Worm (Caenorhabditis elegans) whole organism, late embryonic: Measurements from ENCODE around the gene C01G10.17.

Experiments
- C08G9.2 ChIP-seq: sonication (generic microtip); optimal IDR thresholded peaks from 2 replicates; lab custom pipeline; 2016; ENCODE audit warnings: mild to moderate bottlenecking, missing genetic modification characterization, moderate library complexity, missing compliant biosample characterization
- F13H6.1 ChIP-seq: sonication (generic microtip); optimal IDR thresholded peaks from 2 replicates; lab custom pipeline; 2016; ENCODE audit warnings: missing genetic modification characterization, missing compliant biosample characterization
- K02D7.2 ChIP-seq: sonication (generic microtip); optimal IDR thresholded peaks from 2 replicates; lab custom pipeline; 2017; ENCODE audit warnings: mild to moderate bottlenecking, missing genetic modification characterization, missing compliant biosample characterization
- T23F11.4 ChIP-seq: fragments of 200-800 bp; sonication (Bioruptor generic); optimal IDR thresholded peaks from 2 replicates; lab custom pipeline; 2018; ENCODE audit warnings: mild to moderate bottlenecking, missing genetic modification characterization, missing compliant biosample characterization
- ceh-14 ChIP-seq: sonication (generic microtip); optimal IDR thresholded peaks from 2 replicates; lab custom pipeline; 2016; ENCODE audit warnings: missing genotype, missing genetic modification characterization, missing compliant biosample characterization
- ceh-2 ChIP-seq: sonication (generic microtip); optimal IDR thresholded peaks from 2 replicates; lab custom pipeline; 2016; ENCODE audit warnings: missing genotype, missing genetic modification characterization, missing compliant biosample characterization
- ceh-22 ChIP-seq: sonication (generic microtip); optimal IDR thresholded peaks from 2 replicates; lab custom pipeline; 2017; ENCODE audit warnings: missing biosample characterization, missing genetic modification characterization
- ceh-24 ChIP-seq: sonication (generic microtip); optimal IDR thresholded peaks from 2 replicates; lab custom pipeline; 2016; ENCODE audit warnings: mild to moderate bottlenecking, missing genetic modification characterization, missing compliant biosample characterization
- ceh-30 ChIP-seq: fragments of 150-350 bp; optimal IDR thresholded peaks from 2 replicates; lab custom pipeline; 2014; ENCODE audit warnings: missing biosample characterization, missing genetic modification characterization
- ceh-31 ChIP-seq: sonication (generic microtip); optimal IDR thresholded peaks from 2 replicates; lab custom pipeline; 2016; ENCODE audit warnings: missing genetic modification characterization, missing compliant biosample characterization
- ceh-34 ChIP-seq: sonication (generic microtip); optimal IDR thresholded peaks from 2 replicates; lab custom pipeline; 2016; ENCODE audit warnings: mild to moderate bottlenecking, missing genetic modification characterization, missing compliant biosample characterization
- ceh-48 ChIP-seq: sonication (generic microtip); optimal IDR thresholded peaks from 2 replicates; lab custom pipeline; 2016; ENCODE audit warnings: missing genetic modification characterization, inconsistent platforms, missing compliant biosample characterization
- che-1 ChIP-seq: sonication (generic microtip); optimal IDR thresholded peaks from 2 replicates; lab custom pipeline; 2016; ENCODE audit warnings: mild to moderate bottlenecking, missing genetic modification characterization, missing compliant biosample characterization
- elt-2 ChIP-seq: sonication (generic microtip); optimal IDR thresholded peaks from 2 replicates; lab custom pipeline; 2016; ENCODE audit warnings: missing genetic modification reagents, missing genetic modification characterization, missing compliant biosample characterization
- elt-4 ChIP-seq: sonication (generic microtip); optimal IDR thresholded peaks from 2 replicates; lab custom pipeline; 2016; ENCODE audit warnings: missing genetic modification characterization, missing compliant biosample characterization
- ets-4 ChIP-seq: sonication (generic microtip); optimal IDR thresholded peaks from 2 replicates; lab custom pipeline; 2016; ENCODE audit warnings: missing genetic modification characterization, missing compliant biosample characterization
- eyg-1 ChIP-seq: sonication (generic microtip); optimal IDR thresholded peaks from 2 replicates; lab custom pipeline; 2016; ENCODE audit warnings: missing genotype, missing genetic modification characterization, missing compliant biosample characterization
- fax-1 ChIP-seq: sonication (generic microtip); optimal IDR thresholded peaks from 2 replicates; lab custom pipeline; 2016; ENCODE audit warnings: missing genotype, missing genetic modification characterization, missing compliant biosample characterization
- fkh-10 ChIP-seq: fragments of 150-350 bp; optimal IDR thresholded peaks from 2 replicates; lab custom pipeline; 2014; ENCODE audit warnings: missing biosample characterization, missing genetic modification reagents, missing genetic modification characterization
- fkh-6 ChIP-seq: sonication (generic microtip); optimal IDR thresholded peaks from 2 replicates; lab custom pipeline; 2016; ENCODE audit warnings: missing genetic modification characterization, missing compliant biosample characterization
- gmeb-2 ChIP-seq: sonication (generic microtip); optimal IDR thresholded peaks from 2 replicates; lab custom pipeline; 2016; ENCODE audit warnings: missing genetic modification characterization, inconsistent platforms, missing compliant biosample characterization
- hlh-13 ChIP-seq: fragments of 200-800 bp; sonication (Bioruptor generic); optimal IDR thresholded peaks from 2 replicates; lab custom pipeline; 2018; ENCODE audit warnings: mild to moderate bottlenecking, missing genetic modification characterization, missing compliant biosample characterization
- hlh-30 ChIP-seq: sonication (generic microtip); optimal IDR thresholded peaks from 2 replicates; lab custom pipeline; 2017; ENCODE audit warnings: antibody characterized with exemption, missing genetic modification characterization, missing compliant biosample characterization; ENCODE audit not compliant: insufficient read depth
- hlh-6 ChIP-seq: sonication (generic microtip); optimal IDR thresholded peaks from 2 replicates; lab custom pipeline; 2016; ENCODE audit warnings: missing genotype, missing genetic modification characterization, missing compliant biosample characterization
- hlh-8 ChIP-seq: sonication (generic microtip); optimal IDR thresholded peaks from 2 replicates; lab custom pipeline; 2016; ENCODE audit warnings: missing genotype, missing genetic modification characterization, missing compliant biosample characterization
- lim-6 ChIP-seq: sonication (generic microtip); optimal IDR thresholded peaks from 2 replicates; lab custom pipeline; 2016; ENCODE audit warnings: missing genetic modification characterization, missing compliant biosample characterization
- lin-11 ChIP-seq: fragments of 200-800 bp; sonication (Bioruptor generic); optimal IDR thresholded peaks from 2 replicates; lab custom pipeline; 2018; ENCODE audit warnings: mild to moderate bottlenecking, missing genetic modification characterization, missing compliant biosample characterization
- madf-2 ChIP-seq: sonication (generic microtip); optimal IDR thresholded peaks from 2 replicates; lab custom pipeline; 2017; ENCODE audit warnings: missing genetic modification characterization, missing compliant biosample characterization
- mec-3 ChIP-seq: sonication (generic microtip); optimal IDR thresholded peaks from 2 replicates; lab custom pipeline; 2016; ENCODE audit warnings: borderline replicate concordance, missing genetic modification characterization, missing compliant biosample characterization
- nhr-11 ChIP-seq: fragments of 150-350 bp; optimal IDR thresholded peaks from 2 replicates; lab custom pipeline; 2014; ENCODE audit warnings: missing biosample characterization, missing genetic modification characterization
- nhr-232 ChIP-seq: sonication (generic microtip); optimal IDR thresholded peaks from 2 replicates; lab custom pipeline; 2016; ENCODE audit warnings: missing genetic modification characterization, missing compliant biosample characterization
- npax-4 ChIP-seq: sonication (generic microtip); optimal IDR thresholded peaks from 2 replicates; lab custom pipeline; 2016; ENCODE audit warnings: missing genetic modification characterization, missing compliant biosample characterization
- odd-2 ChIP-seq: sonication (generic microtip); optimal IDR thresholded peaks from 2 replicates; lab custom pipeline; 2017; ENCODE audit warnings: antibody characterized with exemption, mild to moderate bottlenecking, missing genetic modification characterization, missing compliant biosample characterization
- pat-9 ChIP-seq: fragments of 200-800 bp; sonication (Bioruptor generic); optimal IDR thresholded peaks from 2 replicates; lab custom pipeline; 2018; ENCODE audit warnings: mild to moderate bottlenecking, missing genetic modification characterization, moderate library complexity, missing compliant biosample characterization
- pha-4 ChIP-seq: fragments of 150-350 bp; optimal IDR thresholded peaks from 2 replicates; lab custom pipeline; 2018; ENCODE audit warnings: missing biosample characterization, missing genetic modification reagents, missing genetic modification characterization
- pqm-1 ChIP-seq: sonication (generic microtip); optimal IDR thresholded peaks from 2 replicates; lab custom pipeline; 2016; ENCODE audit warnings: missing genetic modification characterization, missing compliant biosample characterization
- pros-1 ChIP-seq: fragments of 150-350 bp; optimal IDR thresholded peaks from 2 replicates; lab custom pipeline; 2014; ENCODE audit warnings: missing biosample characterization, missing genetic modification reagents, missing genetic modification characterization
- ref-2 ChIP-seq: sonication (generic microtip); optimal IDR thresholded peaks from 2 replicates; lab custom pipeline; 2016; ENCODE audit warnings: missing genetic modification characterization, missing compliant biosample characterization
- rnt-1 ChIP-seq: sonication (generic microtip); optimal IDR thresholded peaks from 2 replicates; lab custom pipeline; 2016; ENCODE audit warnings: missing genetic modification characterization, missing compliant biosample characterization
- sdc-2 ChIP-seq: sonication (generic microtip); optimal IDR thresholded peaks from 2 replicates; lab custom pipeline; 2016; ENCODE audit warnings: missing genotype, missing genetic modification characterization, missing compliant biosample characterization
- sox-4 ChIP-seq: sonication (generic microtip); optimal IDR thresholded peaks from 2 replicates; lab custom pipeline; 2017; ENCODE audit warnings: mild to moderate bottlenecking, missing genetic modification characterization, inconsistent platforms, missing compliant biosample characterization
- syd-9 ChIP-seq: sonication (generic microtip); optimal IDR thresholded peaks from 2 replicates; lab custom pipeline; 2016; ENCODE audit warnings: mild to moderate bottlenecking, missing genetic modification characterization, moderate library complexity, missing compliant biosample characterization
- tbx-2 ChIP-seq: sonication (generic microtip); optimal IDR thresholded peaks from 2 replicates; lab custom pipeline; 2016; ENCODE audit warnings: missing genetic modification characterization, missing compliant biosample characterization
- tbx-7 ChIP-seq: sonication (generic microtip); optimal IDR thresholded peaks from 2 replicates; lab custom pipeline; 2016; ENCODE audit warnings: missing genotype, missing genetic modification characterization, missing compliant biosample characterization
- unc-42 ChIP-seq: sonication (generic microtip); optimal IDR thresholded peaks from 2 replicates; lab custom pipeline; 2016; ENCODE audit warnings: missing genotype, missing genetic modification characterization, missing compliant biosample characterization
- zip-5 ChIP-seq: sonication (generic microtip); optimal IDR thresholded peaks from 2 replicates; lab custom pipeline; 2016; ENCODE audit warnings: missing genetic modification characterization, missing compliant biosample characterization

Gene C01G10.17

DNA sequence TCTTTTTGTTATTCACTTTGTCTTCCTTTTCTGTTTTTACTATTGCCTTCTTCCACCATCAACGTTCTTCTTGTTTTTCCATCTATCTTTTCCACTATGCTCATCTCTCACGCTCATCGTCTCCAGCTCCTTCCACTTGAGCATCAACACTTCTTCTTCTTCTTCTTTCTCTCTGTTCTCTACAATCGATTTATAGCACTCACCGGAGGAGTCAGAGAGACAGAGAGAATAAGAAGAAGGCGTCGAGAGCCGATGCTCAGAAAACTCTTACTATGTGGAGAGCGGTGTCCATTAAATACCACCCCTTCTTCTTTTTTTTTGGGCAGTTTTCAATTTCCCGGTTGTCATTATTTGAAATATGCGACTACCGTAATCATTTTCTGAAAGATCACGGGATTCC, 15.7 kb upstream of the C01G10.17 start:
- TF ChIP-seq tbx-2 (tag; lab: Kevin White, UChicago): no peak
- TF ChIP-seq pha-4: no peak
- no peak for TF ChIP-seq ceh-14
- TF ChIP-seq odd-2 (tag; lab: Kevin White, UChicago): no peak
- no peak for TF ChIP-seq sdc-2 (tag; lab: Kevin White, UChicago)
- TF ChIP-seq nhr-232 (tag; lab: Kevin White, UChicago): no peak
- no peak for TF ChIP-seq F13H6.1
- TF ChIP-seq hlh-8 (tag; lab: Kevin White, UChicago): no peak
- TF ChIP-seq lim-6 (tag; lab: Kevin White, UChicago): no peak
- peak; percentile 29 for TF ChIP-seq unc-42 (tag; lab: Kevin White, UChicago)
- TF ChIP-seq npax-4 (tag; lab: Kevin White, UChicago): no peak
- TF ChIP-seq hlh-30 (tag; lab: Kevin White, UChicago): no peak
- TF ChIP-seq fkh-10 (GFP tag; lab: Kevin White, UChicago): no peak
- no peak for TF ChIP-seq nhr-11 (tag; lab: Kevin White, UChicago)
- no peak for TF ChIP-seq T23F11.4 (GFP tag; lab: Kevin White, UChicago)
- no peak for TF ChIP-seq ceh-2 (tag; lab: Kevin White, UChicago)
- no peak for TF ChIP-seq ref-2
- TF ChIP-seq ceh-31 (tag; lab: Kevin White, UChicago): peak; percentile 47
- TF ChIP-seq ceh-48 (tag; lab: Kevin White, UChicago): peak; percentile 58
- TF ChIP-seq madf-2 (tag; lab: Kevin White, UChicago): no peak
- TF ChIP-seq sox-4 (tag; lab: Kevin White, UChicago): no peak
- TF ChIP-seq ceh-24 (tag; lab: Kevin White, UChicago): no peak
- TF ChIP-seq hlh-6: no peak
- no peak for TF ChIP-seq syd-9 (tag; lab: Kevin White, UChicago)
- TF ChIP-seq fax-1 (tag; lab: Kevin White, UChicago): no peak
- TF ChIP-seq, all 69 proteins: peak for 3

DNA sequence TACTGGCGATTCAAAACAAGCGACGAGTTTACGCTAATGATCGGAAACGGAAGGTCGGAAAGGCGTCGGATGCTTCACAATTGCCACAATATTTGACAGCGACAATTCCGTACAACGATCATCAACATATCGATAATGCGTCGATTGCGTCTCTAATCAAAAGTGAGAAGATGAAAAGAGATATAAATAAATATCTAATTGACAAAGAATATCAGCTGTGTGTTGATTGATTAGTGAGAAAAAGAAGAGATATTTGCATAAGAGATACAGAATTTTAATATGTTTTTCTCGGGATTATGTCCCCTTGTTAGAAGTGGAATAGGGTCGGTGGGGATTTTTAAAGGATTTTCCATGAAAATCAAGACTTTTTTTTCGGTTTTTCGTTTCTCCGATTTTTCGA, 12.0 kb upstream of the C01G10.17 start:
- TF ChIP-seq T23F11.4 (GFP tag; lab: Kevin White, UChicago) (no peak), fax-1 (tag; lab: Kevin White, UChicago) (no peak), F13H6.1 (no peak), hlh-13 (GFP tag; lab: Kevin White, UChicago) (no peak), ceh-24 (tag; lab: Kevin White, UChicago) (no peak), ceh-34 (no peak), ceh-30 (tag; lab: Kevin White, UChicago) (no peak), che-1 (tag; lab: Kevin White, UChicago) (no peak), madf-2 (tag; lab: Kevin White, UChicago) (no peak), mec-3 (no peak), ceh-31 (tag; lab: Kevin White, UChicago) (no peak), lin-11 (tag; lab: Kevin White, UChicago) (no peak), gmeb-2 (tag; lab: Kevin White, UChicago) (no peak), sdc-2 (tag; lab: Kevin White, UChicago) (no peak), ceh-22 (tag; lab: Kevin White, UChicago) (no peak)

DNA sequence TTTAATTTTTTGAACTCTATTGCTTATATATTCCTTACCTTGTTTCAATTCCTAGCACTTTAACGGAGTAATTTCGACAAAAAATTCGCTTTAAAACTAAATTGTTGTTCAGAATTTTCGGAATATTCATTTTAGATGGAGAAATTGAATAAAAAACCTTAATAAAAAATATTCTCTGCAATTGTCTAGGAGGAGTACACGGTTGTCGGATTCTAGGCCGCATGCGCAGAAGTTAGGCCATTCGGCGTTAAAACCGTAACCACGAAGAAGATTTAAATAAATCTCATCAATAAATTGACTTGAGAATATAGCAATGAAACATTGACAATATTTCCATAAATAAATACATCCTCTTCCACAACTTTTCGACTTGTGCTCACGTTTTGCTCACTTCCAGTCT, 8.3 kb upstream of the C01G10.17 start, which contains the start of the genes C01G10.10 and C01G10.9:
Gene C01G10.10 (minus strand): TSS at position 151 of the 400 bp plus-strand sequence.
Gene C01G10.9 (plus strand): TSS at position 240 of the 400 bp plus-strand sequence.
- TF ChIP-seq pros-1 (tag; lab: Kevin White, UChicago) (no peak), ref-2 (peak; percentile 70), nhr-11 (tag; lab: Kevin White, UChicago) (no peak), ceh-31 (tag; lab: Kevin White, UChicago) (peak; percentile 90), K02D7.2 (tag; lab: Kevin White, UChicago) (no peak), unc-42 (tag; lab: Kevin White, UChicago) (peak; percentile 27), ceh-14 (peak; percentile 46), ceh-2 (tag; lab: Kevin White, UChicago) (peak; percentile 89), pqm-1 (tag; lab: Kevin White, UChicago) (no peak), hlh-8 (tag; lab: Kevin White, UChicago) (peak; percentile 7), eyg-1 (tag; lab: Kevin White, UChicago) (peak; percentile 4), fkh-6 (tag; lab: Kevin White, UChicago) (peak; percentile 33), tbx-7 (tag; lab: Kevin White, UChicago) (peak; percentile 90), elt-4 (no peak), fax-1 (tag; lab: Kevin White, UChicago) (peak; percentile 48), sdc-2 (tag; lab: Kevin White, UChicago) (peak; percentile 27), rnt-1 (peak; percentile 43), elt-2 (tag; lab: Kevin White, UChicago) (peak; percentile 81), zip-5 (tag; lab: Kevin White, UChicago) (peak; percentile 78), pat-9 (tag; lab: Kevin White, UChicago) (no peak), tbx-2 (tag; lab: Kevin White, UChicago) (peak; percentile 87), ceh-34 (peak; percentile 9), gmeb-2 (tag; lab: Kevin White, UChicago) (peak; percentile 4), F13H6.1 (peak; percentile 46), ets-4 (tag; lab: Kevin White, UChicago) (peak; percentile 91), C08G9.2 (peak; percentile 93), hlh-30 (tag; lab: Kevin White, UChicago) (no peak)
